Comparison of ENCODE assay signal across 2 worm cellular contexts in genomic region chrII:2442243-2442642, ce11.
TF ChIP-seq lines count a peak whose summit lies in the region.

No protein-coding gene starts in this region.

TF ChIP-seq in whole organism, L1 larva, 84 proteins besides CTCF, POLR2A, EP300 and RAD21 (continued from another document):
- TF ChIP-seq ceh-8 (GFP tag; optimal IDR thresholded peaks at IDR 0.05; lab: Kevin White, UChicago) (no peak), ceh-63 (GFP tag; optimal IDR thresholded peaks at IDR 0.05; lab: Kevin White, UChicago) (no peak), lin-35 (GFP tag; optimal IDR thresholded peaks at IDR 0.05; lab: Kevin White, UChicago) (peak in 1 of 2 experiments; percentile 53), rnt-1 (tag; optimal IDR thresholded peaks at IDR 0.05; lab: Kevin White, UChicago) (no peak), lin-14 (GFP tag; optimal IDR thresholded peaks at IDR 0.05; lab: Kevin White, UChicago) (peak; percentile 70), fkh-8 (tag; optimal IDR thresholded peaks at IDR 0.05; lab: Kevin White, UChicago) (no peak), ceh-82 (tag; optimal IDR thresholded peaks at IDR 0.05; lab: Kevin White, UChicago) (no peak), nhr-71 (tag; optimal IDR thresholded peaks at IDR 0.05; lab: Kevin White, UChicago) (peak; percentile 37), hlh-4 (tag; optimal IDR thresholded peaks at IDR 0.05; lab: Kevin White, UChicago) (no peak), ama-1 (optimal IDR thresholded peaks at IDR 0.05; lab: Kevin White, UChicago) (no peak), mef-2 (tag; optimal IDR thresholded peaks at IDR 0.05; lab: Kevin White, UChicago) (no peak), alr-1 (tag; optimal IDR thresholded peaks at IDR 0.05; lab: Kevin White, UChicago; ENCODE audit: borderline replicate concordance) (no peak), fkh-4 (tag; optimal IDR thresholded peaks at IDR 0.05; lab: Kevin White, UChicago; ENCODE audit: borderline replicate concordance) (no peak), C04F5.9 (tag; optimal IDR thresholded peaks at IDR 0.05; lab: Kevin White, UChicago) (no peak), pag-3 (tag; optimal IDR thresholded peaks at IDR 0.05; lab: Kevin White, UChicago; ENCODE audit: borderline replicate concordance, insufficient read depth) (no peak), blmp-1 (tag; optimal IDR thresholded peaks at IDR 0.05; lab: Kevin White, UChicago) (peak; percentile 75), unc-98 (GFP tag; IDR thresholded peaks at IDR 0.05; lab: Robert Waterston, UW) (no peak), nhr-19 (GFP tag; conservative IDR thresholded peaks at IDR 0.05; lab: Robert Waterston, UW) (0 out of 2 replicates have a peak, but pooled peaks have one; percentile 3), fkh-10 (GFP tag; optimal IDR thresholded peaks at IDR 0.05; lab: Kevin White, UChicago) (no peak), ceh-90 (tag; optimal IDR thresholded peaks at IDR 0.05; lab: Kevin White, UChicago) (no peak), pqm-1 (tag; optimal IDR thresholded peaks at IDR 0.05; lab: Kevin White, UChicago) (no peak), unc-86 (tag; optimal IDR thresholded peaks at IDR 0.05; lab: Kevin White, UChicago) (no peak), zip-4 (GFP tag; optimal IDR thresholded peaks at IDR 0.05; lab: Kevin White, UChicago) (no peak), ets-5 (GFP tag; IDR thresholded peaks at IDR 0.05; lab: Robert Waterston, UW) (no peak), skn-1 (tag; optimal IDR thresholded peaks at IDR 0.05; lab: Kevin White, UChicago) (no peak), unc-130 (tag; optimal IDR thresholded peaks at IDR 0.05; lab: Kevin White, UChicago) (no peak), sup-37 (GFP tag; optimal IDR thresholded peaks at IDR 0.05; lab: Kevin White, UChicago) (no peak), lsy-2 (tag; optimal IDR thresholded peaks at IDR 0.05; lab: Kevin White, UChicago) (peak in 1 of 2 experiments; percentile 15), ces-1 (GFP tag; optimal IDR thresholded peaks at IDR 0.05; lab: Kevin White, UChicago) (no peak), tlp-1 (tag; optimal IDR thresholded peaks at IDR 0.05; lab: Kevin White, UChicago) (no peak), mep-1 (tag; optimal IDR thresholded peaks at IDR 0.05; lab: Kevin White, UChicago) (peak; percentile 47), lin-15B (tag; optimal IDR thresholded peaks at IDR 0.05; lab: Kevin White, UChicago) (no peak), nhr-85 (tag; lab: Kevin White, UChicago) (peak; percentile 81), efl-3 (GFP tag; optimal IDR thresholded peaks at IDR 0.05; lab: Kevin White, UChicago) (no peak), ztf-4 (tag; optimal IDR thresholded peaks at IDR 0.05; lab: Kevin White, UChicago) (no peak), nhr-28 (tag; optimal IDR thresholded peaks at IDR 0.05; lab: Kevin White, UChicago) (no peak), nhr-77 (tag; optimal IDR thresholded peaks at IDR 0.05; lab: Kevin White, UChicago) (no peak), xbp-1 (tag; optimal IDR thresholded peaks at IDR 0.05; lab: Kevin White, UChicago) (no peak), C34B4.2 (tag; optimal IDR thresholded peaks at IDR 0.05; lab: Kevin White, UChicago) (no peak), egl-13 (tag; optimal IDR thresholded peaks at IDR 0.05; lab: Kevin White, UChicago) (no peak), elt-2 (tag; optimal IDR thresholded peaks at IDR 0.05; lab: Kevin White, UChicago) (peak; percentile 12), elt-3 (tag; optimal IDR thresholded peaks at IDR 0.05; lab: Kevin White, UChicago) (peak in 1 of 6 experiments; percentile 34), nhr-237 (tag; optimal IDR thresholded peaks at IDR 0.05; lab: Kevin White, UChicago) (no peak), isw-1 (GFP tag; IDR thresholded peaks at IDR 0.05; lab: Robert Waterston, UW) (no peak), dpl-1 (GFP tag; optimal IDR thresholded peaks at IDR 0.05; lab: Kevin White, UChicago) (peak in 2 of 3 experiments; percentile 20 to 21), unc-30 (tag; optimal IDR thresholded peaks at IDR 0.05; lab: Kevin White, UChicago) (no peak), nhr-76 (tag; optimal IDR thresholded peaks at IDR 0.05; lab: Kevin White, UChicago) (no peak), mdl-1 (tag; optimal IDR thresholded peaks at IDR 0.05; lab: Kevin White, UChicago) (peak in 1 of 2 experiments; percentile 8), tbx-2 (tag; optimal IDR thresholded peaks at IDR 0.05; lab: Kevin White, UChicago) (peak; percentile 19), Y116A8C.19 (tag; optimal IDR thresholded peaks at IDR 0.05; lab: Kevin White, UChicago; ENCODE audit: borderline replicate concordance) (no peak), hlh-17 (GFP tag; optimal IDR thresholded peaks at IDR 0.05; lab: Kevin White, UChicago; ENCODE audit: borderline replicate concordance) (no peak), snu-23 (GFP tag; optimal IDR thresholded peaks at IDR 0.05; lab: Kevin White, UChicago) (peak; percentile 40), C16A3.4 (tag; optimal IDR thresholded peaks at IDR 0.05; lab: Kevin White, UChicago) (no peak), irx-1 (tag; optimal IDR thresholded peaks at IDR 0.05; lab: Kevin White, UChicago) (no peak), pax-3 (tag; optimal IDR thresholded peaks at IDR 0.05; lab: Kevin White, UChicago) (no peak), hpl-2 (GFP tag; optimal IDR thresholded peaks at IDR 0.05; lab: Kevin White, UChicago) (no peak), mab-9 (GFP tag; IDR thresholded peaks at IDR 0.05; lab: Robert Waterston, UW) (no peak), nhr-11 (tag; optimal IDR thresholded peaks at IDR 0.05; lab: Kevin White, UChicago) (no peak), nhr-47 (tag; optimal IDR thresholded peaks at IDR 0.05; lab: Kevin White, UChicago) (no peak), swsn-7 (tag; optimal IDR thresholded peaks at IDR 0.05; lab: Kevin White, UChicago) (no peak), sox-4 (tag; optimal IDR thresholded peaks at IDR 0.05; lab: Kevin White, UChicago) (no peak), aha-1 (tag; optimal IDR thresholded peaks at IDR 0.05; lab: Kevin White, UChicago) (no peak), egl-27 (tag; optimal IDR thresholded peaks at IDR 0.05; lab: Kevin White, UChicago) (no peak), aly-2 (tag; optimal IDR thresholded peaks at IDR 0.05; lab: Kevin White, UChicago) (no peak), vab-15 (tag; optimal IDR thresholded peaks at IDR 0.05; lab: Kevin White, UChicago) (no peak), nhr-12 (tag; optimal IDR thresholded peaks at IDR 0.05; lab: Kevin White, UChicago) (no peak)

TF ChIP-seq in whole organism, L2 larva, 48 proteins besides CTCF, POLR2A, EP300 and RAD21 (continued from another document):
- TF ChIP-seq nhr-11 (tag; optimal IDR thresholded peaks at IDR 0.05; lab: Kevin White, UChicago) (no peak), ztf-4 (tag; optimal IDR thresholded peaks at IDR 0.05; lab: Kevin White, UChicago) (no peak), alr-1 (tag; optimal IDR thresholded peaks at IDR 0.05; lab: Kevin White, UChicago) (no peak), sma-3 (GFP tag; optimal IDR thresholded peaks at IDR 0.05; lab: Kevin White, UChicago) (peak; percentile 78)
